Worm (Caenorhabditis elegans) whole organism, young adult: ENCODE results near the gene cul-4.
A peak's percentile ranks its signal among the peaks of the same experiment; 100 is the strongest.

Source experiments
- B0261.1 ChIP-seq: sonication (generic microtip); optimal IDR thresholded peaks from 2 replicates; lab custom pipeline; 2016; ENCODE audit warnings: mild to moderate bottlenecking, missing genetic modification characterization, moderate library complexity, missing compliant biosample characterization
- C06A6.2 ChIP-seq: fragments of 200-800 bp; sonication (Bioruptor generic); conservative IDR thresholded peaks from 2 replicates; pipeline ENCODE4 v1.3.6; 2022; ENCODE audit warnings: missing genetic modification characterization, missing compliant biosample characterization
- F49E8.2 ChIP-seq: sonication (generic microtip); optimal IDR thresholded peaks from 3 replicates; lab custom pipeline; 2017; ENCODE audit warnings: missing genetic modification characterization, mild to moderate bottlenecking, missing compliant biosample characterization, antibody characterized with exemption, moderate library complexity; ENCODE audit not compliant: insufficient read depth
- F57A8.1 ChIP-seq: fragments of 200-800 bp; sonication (Bioruptor generic); optimal IDR thresholded peaks from 2 replicates; lab custom pipeline; 2018; ENCODE audit warnings: mild to moderate bottlenecking, missing genetic modification characterization, moderate library complexity, missing compliant biosample characterization
- F57C9.4 ChIP-seq: sonication (generic microtip); optimal IDR thresholded peaks from 2 replicates; lab custom pipeline; 2017; ENCODE audit warnings: mild to moderate bottlenecking, missing genetic modification characterization, missing compliant biosample characterization
- T07F8.4 ChIP-seq: sonication (generic microtip); optimal IDR thresholded peaks from 2 replicates; lab custom pipeline; 2016; ENCODE audit warnings: mild to moderate bottlenecking, missing genetic modification characterization, moderate library complexity, missing compliant biosample characterization
- Y53F4B.3 ChIP-seq: fragments of 200-800 bp; sonication (Bioruptor generic); IDR thresholded peaks from 2 replicates; pipeline ENCODE4 v1.3.6; 2022; ENCODE audit warnings: missing genetic modification reagents, missing genetic modification characterization, missing compliant biosample characterization
- Y67H2A.10 ChIP-seq: fragments of 200-800 bp; sonication (Bioruptor generic); conservative IDR thresholded peaks from 2 replicates; pipeline ENCODE4 v1.3.6; 2022; ENCODE audit warnings: missing genetic modification reagents, missing genetic modification characterization, missing compliant biosample characterization
- ama-1 ChIP-seq, 3 experiments: fragments of 150-350 bp in 1 of 3; sonication (generic microtip) in 2 of 3; optimal IDR thresholded peaks; 2 replicates each; lab custom pipeline; 2014 to 2018; ENCODE audit warnings: missing biosample characterization in 2 of 3, missing genetic modification characterization in 2 of 3, missing genetic modification reagents in 2 of 3
- aptf-3 ChIP-seq: fragments of 200-800 bp; sonication (Bioruptor generic); IDR thresholded peaks from 2 replicates; pipeline ENCODE4 v1.3.6; 2022; ENCODE audit warnings: missing genetic modification characterization, missing compliant biosample characterization
- ceh-100 ChIP-seq: fragments of 200-800 bp; sonication (Bioruptor generic); IDR thresholded peaks from 2 replicates; pipeline ENCODE4 v1.3.6; 2022; ENCODE audit warnings: missing genetic modification reagents, missing genetic modification characterization, missing compliant biosample characterization
- ceh-58 ChIP-seq: fragments of 200-800 bp; sonication (Bioruptor generic); IDR thresholded peaks from 2 replicates; pipeline ENCODE4 v1.3.6; 2022; ENCODE audit warnings: missing genetic modification characterization, missing compliant biosample characterization
- ceh-79 ChIP-seq: sonication (generic microtip); optimal IDR thresholded peaks from 2 replicates; lab custom pipeline; 2017; ENCODE audit warnings: mild to moderate bottlenecking, missing genetic modification characterization, missing compliant biosample characterization
- chd-7 ChIP-seq: sonication (generic microtip); optimal IDR thresholded peaks from 2 replicates; lab custom pipeline; 2016; ENCODE audit warnings: mild to moderate bottlenecking, missing genetic modification characterization, moderate library complexity, missing compliant biosample characterization
- ets-4 ChIP-seq: fragments of 200-800 bp; sonication (Bioruptor generic); optimal IDR thresholded peaks from 2 replicates; lab custom pipeline; 2018; ENCODE audit warnings: mild to moderate bottlenecking, missing genetic modification characterization, missing compliant biosample characterization
- hmg-1.2 ChIP-seq: fragments of 200-800 bp; sonication (Bioruptor generic); IDR thresholded peaks from 2 replicates; pipeline ENCODE4 v1.3.6; 2022; ENCODE audit warnings: missing genetic modification reagents, missing genetic modification characterization, missing compliant biosample characterization
- hmg-20 ChIP-seq: fragments of 200-800 bp; sonication (Bioruptor generic); IDR thresholded peaks from 2 replicates; pipeline ENCODE4 v1.3.6; 2022; ENCODE audit warnings: missing genetic modification reagents, missing genetic modification characterization, missing compliant biosample characterization
- lin-26 ChIP-seq: fragments of 200-800 bp; sonication (Bioruptor generic); IDR thresholded peaks from 2 replicates; pipeline ENCODE4 v1.3.6; 2022; ENCODE audit warnings: missing genetic modification reagents, missing genetic modification characterization, missing compliant biosample characterization
- madf-10 ChIP-seq: sonication (generic microtip); optimal IDR thresholded peaks from 2 replicates; lab custom pipeline; 2016; ENCODE audit warnings: mild to moderate bottlenecking, missing genetic modification characterization, missing compliant biosample characterization
- madf-3 ChIP-seq: fragments of 200-800 bp; sonication (Bioruptor generic); IDR thresholded peaks from 2 replicates; pipeline ENCODE4 v1.3.6; 2022; ENCODE audit warnings: missing genetic modification reagents, missing genetic modification characterization, missing compliant biosample characterization
- madf-6 ChIP-seq: fragments of 200-800 bp; sonication (Bioruptor generic); IDR thresholded peaks from 2 replicates; pipeline ENCODE4 v1.3.6; 2022; ENCODE audit warnings: missing genetic modification reagents, missing genetic modification characterization, missing compliant biosample characterization
- mel-28 ChIP-seq: sonication (generic microtip); optimal IDR thresholded peaks from 2 replicates; lab custom pipeline; 2016; ENCODE audit warnings: borderline replicate concordance, mild to moderate bottlenecking, missing genetic modification characterization, missing compliant biosample characterization
- nfya-1 ChIP-seq: sonication (generic microtip); optimal IDR thresholded peaks from 2 replicates; lab custom pipeline; 2017; ENCODE audit warnings: antibody characterized with exemption, missing compliant biosample characterization, missing genetic modification characterization, borderline replicate concordance; ENCODE audit not compliant: insufficient read depth
- nfya-2 ChIP-seq: fragments of 200-800 bp; sonication (Bioruptor generic); IDR thresholded peaks from 2 replicates; pipeline ENCODE4 v1.3.6; 2022; ENCODE audit warnings: missing genetic modification reagents, missing genetic modification characterization, missing compliant biosample characterization
- nhr-80 ChIP-seq: sonication (generic microtip); optimal IDR thresholded peaks from 2 replicates; lab custom pipeline; 2016; ENCODE audit warnings: missing genetic modification characterization, missing compliant biosample characterization
- nhr-90 ChIP-seq: sonication (generic microtip); optimal IDR thresholded peaks from 2 replicates; lab custom pipeline; 2016; ENCODE audit warnings: missing genotype, mild to moderate bottlenecking, missing genetic modification characterization, missing compliant biosample characterization
- rec-8 ChIP-seq, 2 experiments: sonication (generic microtip); optimal IDR thresholded peaks; 2 replicates each; lab custom pipeline; 2016; ENCODE audit warnings: mild to moderate bottlenecking in 2 of 2, missing genetic modification characterization in 2 of 2, missing genetic modification reagents in 2 of 2, missing genotype in 2 of 2, missing biosample characterization in 1 of 2, missing compliant biosample characterization in 1 of 2, moderate library complexity in 1 of 2
- snpc-1.1 ChIP-seq: sonication (generic microtip); optimal IDR thresholded peaks from 2 replicates; lab custom pipeline; 2017; ENCODE audit warnings: missing genetic modification characterization, mild to moderate bottlenecking, missing compliant biosample characterization, antibody characterized with exemption, moderate library complexity, missing genotype, missing genetic modification reagents; ENCODE audit not compliant: insufficient read depth
- snpc-1.3 ChIP-seq: sonication (generic microtip); optimal IDR thresholded peaks from 2 replicates; lab custom pipeline; 2017; ENCODE audit warnings: missing genetic modification characterization, mild to moderate bottlenecking, missing compliant biosample characterization, antibody characterized with exemption, moderate library complexity, missing genotype, missing genetic modification reagents; ENCODE audit not compliant: insufficient read depth
- somi-1 ChIP-seq: fragments of 200-800 bp; sonication (Bioruptor generic); optimal IDR thresholded peaks from 2 replicates; lab custom pipeline; 2018; ENCODE audit warnings: mild to moderate bottlenecking, missing genetic modification characterization, missing compliant biosample characterization
- tbp1 ChIP-seq: fragments of 200-800 bp; sonication (Bioruptor generic); optimal IDR thresholded peaks from 2 replicates; lab custom pipeline; 2018; ENCODE audit warnings: mild to moderate bottlenecking, missing genetic modification characterization, missing compliant biosample characterization
- tbx-9 ChIP-seq: sonication (generic microtip); optimal IDR thresholded peaks from 2 replicates; lab custom pipeline; 2016; ENCODE audit warnings: borderline replicate concordance, missing genetic modification characterization, inconsistent platforms, missing compliant biosample characterization
- xnd-1 ChIP-seq: sonication (generic microtip); optimal IDR thresholded peaks from 2 replicates; lab custom pipeline; 2016; ENCODE audit warnings: missing genotype, missing genetic modification reagents, missing genetic modification characterization, missing compliant biosample characterization
- ztf-26 ChIP-seq: sonication (generic microtip); optimal IDR thresholded peaks from 2 replicates; lab custom pipeline; 2017; ENCODE audit warnings: missing genetic modification characterization, missing compliant biosample characterization
- ztf-6 ChIP-seq: fragments of 200-800 bp; sonication (Bioruptor generic); IDR thresholded peaks from 2 replicates; pipeline ENCODE4 v1.3.6; 2022; ENCODE audit warnings: missing genetic modification reagents, missing genetic modification characterization, missing compliant biosample characterization

The cul-4 gene

DNA sequence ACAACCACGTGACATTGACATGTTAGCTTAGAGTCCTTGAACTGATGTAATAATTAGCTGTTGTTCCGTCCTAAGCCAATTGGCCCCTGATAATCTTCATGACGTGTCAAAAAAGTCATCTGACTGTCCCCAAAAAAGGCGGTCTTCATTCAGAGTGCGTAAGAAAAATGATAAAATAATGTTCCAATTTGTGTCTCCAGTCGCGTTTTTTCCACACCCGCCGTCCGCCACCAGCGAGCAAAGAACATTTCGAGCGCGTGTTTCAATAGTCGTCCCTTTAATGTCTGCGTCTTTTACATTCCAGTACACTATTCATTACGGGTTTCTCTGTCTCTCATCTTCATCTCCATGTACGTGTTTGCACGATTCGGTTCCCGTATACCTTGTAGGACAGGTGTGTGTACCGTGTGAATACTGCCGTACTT, 35.6 kb downstream of the cul-4 start (continued):
- TF ChIP-seq snpc-1.1 (tag; lab: Kevin White, UChicago): no peak
- TF ChIP-seq F57A8.1 (GFP tag; lab: Kevin White, UChicago): no peak
- no peak for TF ChIP-seq ztf-6 (GFP tag; lab: Robert Waterston, UW)
- TF ChIP-seq nhr-80 (tag; lab: Kevin White, UChicago): peak; percentile 96
- no peak for TF ChIP-seq ceh-79
- TF ChIP-seq, all 124 proteins: peak for 31

ce11 chrII:7338995-7339394, 37.1 kb downstream of the cul-4 start, which contains the start of gene nhr-21:
TSS of gene nhr-21 (plus strand) at chrII:7339229.
- TF ChIP-seq somi-1 (GFP tag; lab: Kevin White, UChicago) (peak; percentile 9), aptf-3 (GFP tag; lab: Robert Waterston, UW) (no peak)

DNA sequence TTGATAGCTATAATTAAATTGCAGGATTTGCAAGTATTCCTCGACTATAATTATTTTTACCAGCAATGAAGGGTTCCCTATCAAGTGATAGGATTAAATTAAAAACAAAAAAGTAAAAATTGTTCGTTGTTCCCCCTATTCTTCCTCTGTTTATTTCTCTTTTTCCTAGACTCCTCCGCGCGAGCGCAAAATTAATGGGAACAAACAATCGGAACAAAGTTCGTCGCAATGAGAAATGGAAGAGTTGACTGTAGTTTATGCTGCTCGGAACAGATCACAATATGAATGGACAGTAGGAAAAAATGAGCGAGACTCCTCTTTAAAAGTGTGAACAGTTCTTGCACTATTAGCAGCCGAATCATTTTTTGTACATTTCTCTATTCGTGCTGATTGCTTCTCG, 38.8 kb downstream of the cul-4 start:
- TF ChIP-seq nfya-2 (no peak), nhr-90 (no peak), hmg-20 (GFP tag; lab: Robert Waterston, UW) (no peak), ama-1 (optimal IDR thresholded peaks at IDR 0.05; lab: Kevin White, UChicago) (no peak), ama-1 (GFP tag; optimal IDR thresholded peaks at IDR 0.05; lab: Kevin White, UChicago) (no peak), nfya-1 (no peak), xnd-1 (tag; lab: Kevin White, UChicago) (no peak), F57C9.4 (tag; lab: Kevin White, UChicago) (no peak), madf-3 (GFP tag; lab: Robert Waterston, UW) (no peak), Y53F4B.3 (no peak), tbp1 (GFP tag; lab: Kevin White, UChicago) (no peak), snpc-1.3 (tag; lab: Kevin White, UChicago) (no peak), B0261.1 (tag; lab: Kevin White, UChicago) (no peak)
- TF ChIP-seq, all 124 proteins: peak for 0

DNA sequence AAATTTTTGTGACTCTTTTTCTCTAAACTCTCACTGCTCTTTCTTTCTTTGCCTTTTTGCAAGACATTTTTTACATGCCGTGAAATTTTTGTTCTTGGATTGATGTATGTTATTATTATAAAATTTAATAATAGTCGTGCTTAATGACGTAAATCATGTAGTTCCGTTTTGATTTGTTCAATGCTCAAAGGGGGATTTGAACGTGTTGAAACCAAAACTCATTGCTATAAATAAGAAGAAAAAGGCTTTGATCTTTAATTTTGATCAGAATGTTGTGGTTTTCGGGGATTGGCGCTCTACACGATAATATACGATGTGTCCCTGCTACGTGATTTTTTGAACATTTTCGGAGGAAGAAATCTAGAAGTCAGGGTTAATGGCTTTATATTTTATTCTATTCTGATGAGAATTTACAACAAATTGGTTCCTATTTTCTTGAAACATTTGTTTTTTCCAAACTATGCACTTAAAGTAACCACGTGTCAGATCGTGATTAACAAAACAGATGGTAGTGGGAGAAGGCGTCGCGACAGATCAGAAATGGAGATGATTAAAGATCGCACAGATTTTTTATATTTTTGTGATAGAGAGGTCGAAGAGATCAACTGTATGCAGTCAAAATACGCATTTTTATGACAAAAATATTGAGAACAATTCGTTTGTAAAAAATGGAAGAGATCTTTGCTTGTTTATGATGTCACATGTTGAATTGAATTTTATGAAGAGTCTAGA, 39.8 kb downstream of the cul-4 start:
- TF ChIP-seq hmg-20 (GFP tag; lab: Robert Waterston, UW) (no peak), F49E8.2 (tag; lab: Kevin White, UChicago) (no peak), hmg-1.2 (GFP tag; lab: Robert Waterston, UW) (no peak), ztf-26 (peak; percentile 6), Y67H2A.10 (no peak)

- TF ChIP-seq madf-6 (no peak), T07F8.4 (no peak), ets-4 (GFP tag; lab: Kevin White, UChicago) (no peak), chd-7 (tag; lab: Kevin White, UChicago) (no peak), mel-28 (tag; lab: Kevin White, UChicago) (no peak), rec-8 (tag; optimal IDR thresholded peaks at IDR 0.05; lab: Kevin White, UChicago) (no peak), madf-10 (tag; lab: Kevin White, UChicago) (no peak), ceh-100 (GFP tag; lab: Robert Waterston, UW) (no peak), tbx-9 (tag; lab: Kevin White, UChicago) (no peak), C06A6.2 (GFP tag; lab: Robert Waterston, UW) (peak; percentile 49; the same call in 1 of the 2 replicates), lin-26 (GFP tag; lab: Robert Waterston, UW) (peak; percentile 39; the same call in 1 of the 2 replicates), ceh-58 (GFP tag; lab: Robert Waterston, UW) (no peak)
- TF ChIP-seq, all 124 proteins: peak for 2
These were observed 41.0 kb downstream of the cul-4 start for ce11 chrII:7342884-7343283.
